Comparison of ENCODE assay signal across 1 fruit fly cellular context in genomic region chr2L:5986094-5986493, dm6.
TF ChIP-seq lines count a peak whose summit lies in the region.

TSS of gene ifc (plus strand) at chr2L:5986348.

TF ChIP-seq in whole organism, embryonic, 481 proteins besides CTCF, POLR2A, EP300 and RAD21 (continued from another document and continues in another):
- TF ChIP-seq CG10654 (GFP tag; optimal IDR thresholded peaks at IDR 0.05; lab: Kevin White, UChicago) (peak; percentile 42), TFAM (GFP tag; optimal IDR thresholded peaks at IDR 0.05; lab: Kevin White, UChicago) (no peak), CG13775 (GFP tag; optimal IDR thresholded peaks at IDR 0.05; lab: Kevin White, UChicago) (peak; percentile 59), Adf1 (GFP tag; IDR thresholded peaks at IDR 0.05; lab: Robert Waterston, UW) (no peak), Elba2 (GFP tag; optimal IDR thresholded peaks at IDR 0.05; lab: Kevin White, UChicago) (peak; percentile 52), Dp (GFP tag; optimal IDR thresholded peaks at IDR 0.05; lab: Kevin White, UChicago) (peak; percentile 63), vfl (GFP tag; optimal IDR thresholded peaks at IDR 0.05; lab: Kevin White, UChicago) (peak; percentile 62), fd3F (GFP tag; optimal IDR thresholded peaks at IDR 0.05; lab: Kevin White, UChicago) (peak; percentile 22), Awh (GFP tag; IDR thresholded peaks at IDR 0.05; lab: Robert Waterston, UW) (no peak), CG11560 (tag; IDR thresholded peaks at IDR 0.05; lab: Robert Waterston, UW) (no peak), E2f2 (GFP tag; IDR thresholded peaks at IDR 0.05; lab: Robert Waterston, UW) (no peak), B-H1 (GFP tag; IDR thresholded peaks at IDR 0.05; lab: Robert Waterston, UW) (no peak), CG7786 (GFP tag; optimal IDR thresholded peaks at IDR 0.05; lab: Kevin White, UChicago) (peak; percentile 54), ash1 (GFP tag; optimal IDR thresholded peaks at IDR 0.05; lab: Kevin White, UChicago) (peak; percentile 23), en (GFP tag; optimal IDR thresholded peaks at IDR 0.05; lab: Kevin White, UChicago) (peak; percentile 1), lilli (GFP tag; optimal IDR thresholded peaks at IDR 0.05; lab: Kevin White, UChicago) (peak; percentile 76), pfk (GFP tag; optimal IDR thresholded peaks at IDR 0.05; lab: Kevin White, UChicago) (peak; percentile 36), fd102C (GFP tag; optimal IDR thresholded peaks at IDR 0.05; lab: Kevin White, UChicago) (no peak), tx (GFP tag; optimal IDR thresholded peaks at IDR 0.05; lab: Kevin White, UChicago) (peak; percentile 37), chif (GFP tag; optimal IDR thresholded peaks at IDR 0.05; lab: Kevin White, UChicago) (peak in 1 of 2 experiments; percentile 59), CG16863 (GFP tag; optimal IDR thresholded peaks at IDR 0.05; lab: Kevin White, UChicago) (peak; percentile 25), hb (GFP tag; IDR thresholded peaks at IDR 0.05; lab: Robert Waterston, UW; ENCODE audit: partially characterized antibody) (no peak), CG11723 (GFP tag; optimal IDR thresholded peaks at IDR 0.05; lab: Kevin White, UChicago) (peak; percentile 7), CG8924 (tag; optimal IDR thresholded peaks at IDR 0.05; lab: Kevin White, UChicago) (peak; percentile 61), HLH54F (GFP tag; optimal IDR thresholded peaks at IDR 0.05; lab: Kevin White, UChicago) (peak; percentile 65), da (GFP tag; optimal IDR thresholded peaks at IDR 0.05; lab: Kevin White, UChicago) (no peak), CG15479 (GFP tag; optimal IDR thresholded peaks at IDR 0.05; lab: Kevin White, UChicago) (no peak), CG15269 (tag; optimal IDR thresholded peaks at IDR 0.05; lab: Kevin White, UChicago) (peak; percentile 61), CG6791 (GFP tag; IDR thresholded peaks at IDR 0.05; lab: Robert Waterston, UW; ENCODE audit: partially characterized antibody) (no peak), CG30403 (GFP tag; optimal IDR thresholded peaks at IDR 0.05; lab: Kevin White, UChicago) (peak; percentile 68), p53 (GFP tag; optimal IDR thresholded peaks at IDR 0.05; lab: Kevin White, UChicago) (peak; percentile 49), CG10431 (GFP tag; optimal IDR thresholded peaks at IDR 0.05; lab: Kevin White, UChicago) (no peak), CG17186 (GFP tag; optimal IDR thresholded peaks at IDR 0.05; lab: Kevin White, UChicago) (peak; percentile 66), tap (tag; optimal IDR thresholded peaks at IDR 0.05; lab: Kevin White, UChicago) (peak; percentile 38), zen2 (GFP tag; IDR thresholded peaks at IDR 0.05; lab: Robert Waterston, UW; ENCODE audit: partially characterized antibody) (no peak), sd (tag; optimal IDR thresholded peaks at IDR 0.05; lab: Kevin White, UChicago) (peak; percentile 55), CG12391 (tag; optimal IDR thresholded peaks at IDR 0.05; lab: Kevin White, UChicago) (peak; percentile 74), Mes4 (GFP tag; optimal IDR thresholded peaks at IDR 0.05; lab: Kevin White, UChicago) (peak; percentile 30), org-1 (GFP tag; optimal IDR thresholded peaks at IDR 0.05; lab: Kevin White, UChicago) (no peak), CG10462 (GFP tag; optimal IDR thresholded peaks at IDR 0.05; lab: Kevin White, UChicago) (no peak), phol (tag; optimal IDR thresholded peaks at IDR 0.05; lab: Kevin White, UChicago) (peak; percentile 77), sens (GFP tag; lab: Kevin White, UChicago) (peak; percentile 90), CG30431 (GFP tag; optimal IDR thresholded peaks at IDR 0.05; lab: Kevin White, UChicago) (no peak), CG12236 (GFP tag; optimal IDR thresholded peaks at IDR 0.05; lab: Kevin White, UChicago) (no peak), Dip3 (GFP tag; optimal IDR thresholded peaks at IDR 0.05; lab: Kevin White, UChicago) (peak; percentile 51), trem (tag; optimal IDR thresholded peaks at IDR 0.05; lab: Kevin White, UChicago) (peak; percentile 86), CG10209 (GFP tag; optimal IDR thresholded peaks at IDR 0.05; lab: Kevin White, UChicago) (peak; percentile 20), CG6272 (GFP tag; IDR thresholded peaks at IDR 0.05; lab: Robert Waterston, UW) (0 out of 2 replicates have a peak, but pooled peaks have one; percentile 13), ato (GFP tag; IDR thresholded peaks at IDR 0.05; lab: Robert Waterston, UW; ENCODE audit: partially characterized antibody) (no peak), CG2202 (tag; optimal IDR thresholded peaks at IDR 0.05; lab: Kevin White, UChicago) (no peak), CG6765 (GFP tag; optimal IDR thresholded peaks at IDR 0.05; lab: Kevin White, UChicago) (no peak), CG8388 (GFP tag; optimal IDR thresholded peaks at IDR 0.05; lab: Kevin White, UChicago) (peak; percentile 15), Dll (GFP tag; IDR thresholded peaks at IDR 0.05; lab: Robert Waterston, UW; ENCODE audit: partially characterized antibody) (no peak), CG7987 (GFP tag; optimal IDR thresholded peaks at IDR 0.05; lab: Kevin White, UChicago) (peak; percentile 6), Oaz (GFP tag; IDR thresholded peaks at IDR 0.05; lab: Robert Waterston, UW) (no peak), Hmr (GFP tag; optimal IDR thresholded peaks at IDR 0.05; lab: Kevin White, UChicago) (peak; percentile 73), CG8765 (GFP tag; IDR thresholded peaks at IDR 0.05; lab: Robert Waterston, UW) (no peak), luna (GFP tag; optimal IDR thresholded peaks at IDR 0.05; lab: Kevin White, UChicago) (peak; percentile 66), CG12104 (GFP tag; optimal IDR thresholded peaks at IDR 0.05; lab: Kevin White, UChicago) (peak; percentile 8), wor (GFP tag; IDR thresholded peaks at IDR 0.05; lab: Robert Waterston, UW) (no peak), Sry-δ (GFP tag; optimal IDR thresholded peaks at IDR 0.05; lab: Kevin White, UChicago) (peak; percentile 82), Chrac-16 (GFP tag; optimal IDR thresholded peaks at IDR 0.05; lab: Kevin White, UChicago) (peak; percentile 57), CG7928 (GFP tag; optimal IDR thresholded peaks at IDR 0.05; lab: Kevin White, UChicago) (peak; percentile 98), HmgD (GFP tag; optimal IDR thresholded peaks at IDR 0.05; lab: Kevin White, UChicago) (peak; percentile 69), HLH4C (GFP tag; IDR thresholded peaks at IDR 0.05; lab: Robert Waterston, UW; ENCODE audit: partially characterized antibody) (no peak), gro (GFP tag; optimal IDR thresholded peaks at IDR 0.05; lab: Kevin White, UChicago) (peak; percentile 67), br (optimal IDR thresholded peaks at IDR 0.05; lab: Kevin White, UChicago) (no peak), salm (tag; optimal IDR thresholded peaks at IDR 0.05; lab: Kevin White, UChicago) (no peak), z (GFP tag; IDR thresholded peaks at IDR 0.05; lab: Robert Waterston, UW) (no peak), sisA (GFP tag; IDR thresholded peaks at IDR 0.05; lab: Robert Waterston, UW) (no peak), scrt (GFP tag; optimal IDR thresholded peaks at IDR 0.05; lab: Kevin White, UChicago) (peak; percentile 62), CG3163 (GFP tag; optimal IDR thresholded peaks at IDR 0.05; lab: Kevin White, UChicago) (peak; percentile 51), Max (GFP tag; optimal IDR thresholded peaks at IDR 0.05; lab: Kevin White, UChicago) (peak; percentile 50), CG12659 (GFP tag; optimal IDR thresholded peaks at IDR 0.05; lab: Kevin White, UChicago) (peak; percentile 86), Hr51 (GFP tag; optimal IDR thresholded peaks at IDR 0.05; lab: Kevin White, UChicago) (peak in 1 of 2 experiments; percentile 21), hth (optimal IDR thresholded peaks at IDR 0.05; lab: Kevin White, UChicago) (no peak), lmd (GFP tag; IDR thresholded peaks at IDR 0.05; lab: Robert Waterston, UW) (no peak), cad (GFP tag; optimal IDR thresholded peaks at IDR 0.05; lab: Kevin White, UChicago) (no peak), Bgb (GFP tag; IDR thresholded peaks at IDR 0.05; lab: Robert Waterston, UW; ENCODE audit: partially characterized antibody) (no peak), gcm (GFP tag; optimal IDR thresholded peaks at IDR 0.05; lab: Kevin White, UChicago) (no peak), CG7357 (GFP tag; IDR thresholded peaks at IDR 0.05; lab: Robert Waterston, UW) (peak; percentile 99), pita (GFP tag; optimal IDR thresholded peaks at IDR 0.05; lab: Kevin White, UChicago) (no peak), NfI (GFP tag; optimal IDR thresholded peaks at IDR 0.05; lab: Kevin White, UChicago) (peak; percentile 77), Aef1 (GFP tag; IDR thresholded peaks at IDR 0.05; lab: Robert Waterston, UW) (no peak), CG9727 (GFP tag; optimal IDR thresholded peaks at IDR 0.05; lab: Kevin White, UChicago) (peak; percentile 54), CG6254 (GFP tag; optimal IDR thresholded peaks at IDR 0.05; lab: Kevin White, UChicago) (peak; percentile 0), CG11398 (GFP tag; optimal IDR thresholded peaks at IDR 0.05; lab: Kevin White, UChicago) (no peak), unpg (GFP tag; optimal IDR thresholded peaks at IDR 0.05; lab: Kevin White, UChicago) (peak; percentile 42), kay (GFP tag; optimal IDR thresholded peaks at IDR 0.05; lab: Kevin White, UChicago) (peak; percentile 52), caup (GFP tag; optimal IDR thresholded peaks at IDR 0.05; lab: Kevin White, UChicago; ENCODE audit: severe bottlenecking) (peak; percentile 17), Dek (tag; optimal IDR thresholded peaks at IDR 0.05; lab: Kevin White, UChicago) (peak; percentile 63), sr (GFP tag; IDR thresholded peaks at IDR 0.05; lab: Robert Waterston, UW) (no peak), Poxn (GFP tag; IDR thresholded peaks at IDR 0.05; lab: Robert Waterston, UW) (no peak), kah (GFP tag; optimal IDR thresholded peaks at IDR 0.05; lab: Kevin White, UChicago) (peak; percentile 18), CG18011 (GFP tag; optimal IDR thresholded peaks at IDR 0.05; lab: Kevin White, UChicago) (peak; percentile 10), bcd (GFP tag; optimal IDR thresholded peaks at IDR 0.05; lab: Kevin White, UChicago) (peak; percentile 87), Abd-B (GFP tag; optimal IDR thresholded peaks at IDR 0.05; lab: Kevin White, UChicago) (no peak), nom (GFP tag; optimal IDR thresholded peaks at IDR 0.05; lab: Kevin White, UChicago) (peak; percentile 46), az2 (GFP tag; optimal IDR thresholded peaks at IDR 0.05; lab: Kevin White, UChicago) (peak; percentile 37), Bdp1 (GFP tag; optimal IDR thresholded peaks at IDR 0.05; lab: Kevin White, UChicago) (peak; percentile 39), Doc3 (GFP tag; IDR thresholded peaks at IDR 0.05; lab: Robert Waterston, UW; ENCODE audit: partially characterized antibody) (no peak), rib (GFP tag; IDR thresholded peaks at IDR 0.05; lab: Robert Waterston, UW) (no peak), zfh2 (GFP tag; optimal IDR thresholded peaks at IDR 0.05; lab: Kevin White, UChicago) (peak; percentile 78), run (tag; optimal IDR thresholded peaks at IDR 0.05; lab: Kevin White, UChicago) (peak; percentile 22), Mad (GFP tag; optimal IDR thresholded peaks at IDR 0.05; lab: Kevin White, UChicago) (peak; percentile 51), CG18764 (GFP tag; optimal IDR thresholded peaks at IDR 0.05; lab: Kevin White, UChicago) (peak; percentile 40), CG10543 (GFP tag; optimal IDR thresholded peaks at IDR 0.05; lab: Kevin White, UChicago) (peak; percentile 32), chn (GFP tag; optimal IDR thresholded peaks at IDR 0.05; lab: Kevin White, UChicago) (peak; percentile 54), emc (GFP tag; optimal IDR thresholded peaks at IDR 0.05; lab: Kevin White, UChicago) (no peak), gt (GFP tag; IDR thresholded peaks at IDR 0.05; lab: Robert Waterston, UW) (no peak), CG17802 (tag; optimal IDR thresholded peaks at IDR 0.05; lab: Kevin White, UChicago) (peak; percentile 95), CG31365 (tag; optimal IDR thresholded peaks at IDR 0.05; lab: Kevin White, UChicago) (peak; percentile 13), ap (GFP tag; IDR thresholded peaks at IDR 0.05; lab: Robert Waterston, UW) (no peak), CG14860 (GFP tag; IDR thresholded peaks at IDR 0.05; lab: Robert Waterston, UW; ENCODE audit: partially characterized antibody) (no peak), inv (GFP tag; IDR thresholded peaks at IDR 0.05; lab: Robert Waterston, UW; ENCODE audit: partially characterized antibody) (no peak), Sox102F (GFP tag; optimal IDR thresholded peaks at IDR 0.05; lab: Kevin White, UChicago) (no peak), CG6813 (GFP tag; optimal IDR thresholded peaks at IDR 0.05; lab: Kevin White, UChicago) (no peak), Optix (GFP tag; IDR thresholded peaks at IDR 0.05; lab: Robert Waterston, UW) (no peak), CG16815 (GFP tag; optimal IDR thresholded peaks at IDR 0.05; lab: Kevin White, UChicago) (no peak), Hand (GFP tag; optimal IDR thresholded peaks at IDR 0.05; lab: Kevin White, UChicago) (no peak), CG14050 (GFP tag; IDR thresholded peaks at IDR 0.05; lab: Robert Waterston, UW) (no peak), CG9797 (GFP tag; optimal IDR thresholded peaks at IDR 0.05; lab: Kevin White, UChicago) (peak; percentile 94), CG3726 (GFP tag; IDR thresholded peaks at IDR 0.05; lab: Robert Waterston, UW) (no peak), unc-4 (GFP tag; IDR thresholded peaks at IDR 0.05; lab: Robert Waterston, UW; ENCODE audit: partially characterized antibody) (no peak), pan (optimal IDR thresholded peaks at IDR 0.05; lab: Kevin White, UChicago) (no peak), pan (GFP tag; optimal IDR thresholded peaks at IDR 0.05 in 1 of 2, IDR thresholded peaks at IDR 0.05 in 1 of 2) (no peak), CG3995 (GFP tag; optimal IDR thresholded peaks at IDR 0.05; lab: Kevin White, UChicago) (peak; percentile 17), gcm2 (GFP tag; optimal IDR thresholded peaks at IDR 0.05; lab: Kevin White, UChicago) (no peak), Asciz (GFP tag; optimal IDR thresholded peaks at IDR 0.05; lab: Kevin White, UChicago) (no peak), ewg (GFP tag; optimal IDR thresholded peaks at IDR 0.05; lab: Kevin White, UChicago) (peak; percentile 49), sug (tag; optimal IDR thresholded peaks at IDR 0.05; lab: Kevin White, UChicago) (peak; percentile 60), C15 (GFP tag; IDR thresholded peaks at IDR 0.05; lab: Robert Waterston, UW) (no peak), CG4707 (GFP tag; optimal IDR thresholded peaks at IDR 0.05; lab: Kevin White, UChicago) (no peak), HLHmδ (GFP tag; optimal IDR thresholded peaks at IDR 0.05; lab: Kevin White, UChicago) (peak; percentile 19)
